Worm (Caenorhabditis elegans) whole organism, L1 larva: ENCODE data around the gene E02H1.5.

Source experiments
- hlh-17 ChIP-seq: fragments of 200-800 bp; sonication (Bioruptor generic); optimal IDR thresholded peaks from 2 replicates; lab custom pipeline; 2018; ENCODE audit warnings: missing genetic modification characterization, mild to moderate bottlenecking, missing compliant biosample characterization, moderate library complexity, borderline replicate concordance
- nhr-237 ChIP-seq: fragments of 150-350 bp; optimal IDR thresholded peaks from 2 replicates; lab custom pipeline; 2014; ENCODE audit warnings: missing biosample characterization, missing genetic modification characterization

DNA sequence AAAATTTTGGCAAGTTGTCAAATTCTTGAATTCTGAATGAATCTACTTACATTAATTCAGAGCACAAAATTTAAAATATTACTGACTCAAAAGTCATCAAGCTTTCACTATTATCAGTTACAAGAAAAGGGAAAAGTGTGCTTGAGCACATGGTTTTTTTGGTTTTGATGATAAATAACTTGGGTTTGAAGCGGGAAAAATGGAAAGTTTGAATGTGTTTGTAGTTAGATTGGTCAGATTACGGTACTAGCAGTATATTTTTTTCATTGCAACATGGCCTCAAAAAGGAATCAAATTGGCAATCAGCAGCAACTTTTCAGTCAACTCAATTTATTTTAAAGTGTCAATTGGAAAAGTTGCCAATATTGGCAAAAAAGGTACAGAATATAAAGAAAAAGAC, 9.7 kb downstream of the E02H1.5 start:
- TF ChIP-seq hlh-17 (no peak), nhr-237 (tag; lab: Kevin White, UChicago) (no peak)
